Worm (Caenorhabditis elegans) whole organism, early embryonic: ENCODE results near the gene C49F5.5.

Source experiments
- F13C5.2 ChIP-seq: sonication (generic microtip); optimal IDR thresholded peaks from 2 replicates; lab custom pipeline; 2017; ENCODE audit warnings: mild to moderate bottlenecking, missing genetic modification characterization, inconsistent platforms, missing compliant biosample characterization
- aly-1 ChIP-seq: sonication (generic microtip); optimal IDR thresholded peaks from 2 replicates; lab custom pipeline; 2016; ENCODE audit warnings: missing genetic modification characterization, missing compliant biosample characterization
- ama-1 ChIP-seq: fragments of 150-350 bp; optimal IDR thresholded peaks from 2 replicates; lab custom pipeline; 2014
- ceh-13 ChIP-seq: fragments of 200-800 bp; sonication (Bioruptor generic); optimal IDR thresholded peaks from 2 replicates; lab custom pipeline; 2018; ENCODE audit warnings: mild to moderate bottlenecking, missing genetic modification characterization, missing compliant biosample characterization
- ets-7 ChIP-seq: sonication (generic microtip); optimal IDR thresholded peaks from 2 replicates; lab custom pipeline; 2016; ENCODE audit warnings: missing genotype, missing genetic modification characterization, missing compliant biosample characterization
- flt-1 ChIP-seq: fragments of 200-800 bp; sonication (Bioruptor generic); IDR thresholded peaks from 2 replicates; pipeline ENCODE4 v1.3.6; 2022; ENCODE audit warnings: missing genetic modification characterization, missing compliant biosample characterization
- hmbx-1 ChIP-seq: sonication (generic microtip); optimal IDR thresholded peaks from 2 replicates; lab custom pipeline; 2016; ENCODE audit warnings: mild to moderate bottlenecking, missing genetic modification characterization, missing compliant biosample characterization
- hmg-4 ChIP-seq: fragments of 200-800 bp; sonication (Bioruptor generic); optimal IDR thresholded peaks from 2 replicates; lab custom pipeline; 2018; ENCODE audit warnings: mild to moderate bottlenecking, missing genetic modification characterization, missing compliant biosample characterization
- hnd-1 ChIP-seq: sonication (generic microtip); optimal IDR thresholded peaks from 2 replicates; lab custom pipeline; 2016; ENCODE audit warnings: missing genetic modification characterization, missing compliant biosample characterization
- sea-1 ChIP-seq: fragments of 200-800 bp; sonication (Bioruptor generic); conservative IDR thresholded peaks from 2 replicates; pipeline ENCODE4 v1.3.6; 2022; ENCODE audit warnings: missing genetic modification characterization, missing compliant biosample characterization
- tbx-11 ChIP-seq: fragments of 200-800 bp; sonication (Bioruptor generic); IDR thresholded peaks from 2 replicates; pipeline ENCODE4 v1.3.6; 2022; ENCODE audit warnings: missing genetic modification characterization, missing compliant biosample characterization
- tbx-37 ChIP-seq: fragments of 200-800 bp; sonication (Bioruptor generic); conservative IDR thresholded peaks from 2 replicates; pipeline ENCODE4 v1.3.6; 2022; ENCODE audit warnings: missing genetic modification reagents, missing genetic modification characterization, missing compliant biosample characterization

ce11 chrX:11963659-11964058 lies 22.3 kb upstream of the C49F5.5 start:
- TF ChIP-seq tbx-11 = no peak
- TF ChIP-seq tbx-37 (GFP tag; lab: Robert Waterston, UW) = no peak
- TF ChIP-seq hmg-4 (GFP tag; lab: Kevin White, UChicago) = no peak
- no peak for TF ChIP-seq hnd-1 (tag; lab: Kevin White, UChicago)
- TF ChIP-seq F13C5.2 (tag; lab: Kevin White, UChicago) = no peak
- TF ChIP-seq ama-1 (lab: Kevin White, UChicago) = no peak
- no peak for TF ChIP-seq hmbx-1 (tag; lab: Kevin White, UChicago)
- no peak for TF ChIP-seq ets-7 (tag; lab: Kevin White, UChicago)
- TF ChIP-seq aly-1 = no peak
- no peak for TF ChIP-seq ceh-13
- TF ChIP-seq flt-1 = no peak
- TF ChIP-seq sea-1 (GFP tag; lab: Robert Waterston, UW) = no peak
